Worm (Caenorhabditis elegans): ENCODE results near the gene Y54G2A.26.

Gene Y54G2A.26

ce11 chrIV:2971060-2971459, 24.2 kb downstream of the Y54G2A.26 start:
- TF ChIP-seq C08G9.2 (tag; optimal IDR thresholded peaks at IDR 0.05) (peak; percentile 12), ceh-2 (tag; optimal IDR thresholded peaks at IDR 0.05) (no peak), ama-1 (optimal IDR thresholded peaks at IDR 0.05) (no peak)

ce11 chrIV:2969399-2969990, 25.8 kb downstream of the Y54G2A.26 start, which contains the start of gene Y54G2A.57:
TSS of gene Y54G2A.57 (plus strand) at chrIV:2969940.
- no peak for TF ChIP-seq ceh-34 (tag; optimal IDR thresholded peaks at IDR 0.05)
- TF ChIP-seq dve-1 (tag; optimal IDR thresholded peaks at IDR 0.05) = no peak
- no peak for TF ChIP-seq gmeb-2 (tag; optimal IDR thresholded peaks at IDR 0.05)

ce11 chrIV:2966884-2967283, 28.4 kb downstream of the Y54G2A.26 start:
- TF ChIP-seq nhr-11 (tag; optimal IDR thresholded peaks at IDR 0.05) = no peak
- no peak for TF ChIP-seq unc-55 (GFP tag; optimal IDR thresholded peaks at IDR 0.05)
- TF ChIP-seq ttx-3 (tag; optimal IDR thresholded peaks at IDR 0.05) = no peak
- no peak for TF ChIP-seq ceh-30 (tag; optimal IDR thresholded peaks at IDR 0.05)
- no peak for TF ChIP-seq fkh-10 (GFP tag; optimal IDR thresholded peaks at IDR 0.05)
- TF ChIP-seq C08G9.2 (tag; optimal IDR thresholded peaks at IDR 0.05) = no peak
- no peak for TF ChIP-seq ceh-14 (tag; optimal IDR thresholded peaks at IDR 0.05)
- no peak for TF ChIP-seq sox-2 (GFP tag; IDR thresholded peaks at IDR 0.05)
- no peak for TF ChIP-seq hlh-13 (GFP tag; optimal IDR thresholded peaks at IDR 0.05)
- TF ChIP-seq ceh-19 (GFP tag; optimal IDR thresholded peaks at IDR 0.05) = no peak
- TF ChIP-seq pros-1 (tag; optimal IDR thresholded peaks at IDR 0.05) = no peak

- TF ChIP-seq ref-2 (tag; optimal IDR thresholded peaks at IDR 0.05) = no peak
- no peak for TF ChIP-seq unc-86 (tag; optimal IDR thresholded peaks at IDR 0.05)
- TF ChIP-seq lin-11 (tag; optimal IDR thresholded peaks at IDR 0.05) = no peak
- no peak for TF ChIP-seq ceh-31 (tag; optimal IDR thresholded peaks at IDR 0.05)
Measured at ce11 chrIV:2960242-2960641, 35.0 kb downstream of the Y54G2A.26 start.

ce11 chrIV:2959798-2960197, 35.5 kb downstream of the Y54G2A.26 start, which contains the start of gene ser-6:
TSS of gene ser-6 (plus strand) at chrIV:2960098.
- TF ChIP-seq unc-42 (tag; optimal IDR thresholded peaks at IDR 0.05) (peak; percentile 29), K02D7.2 (tag; optimal IDR thresholded peaks at IDR 0.05) (no peak)
